Worm (Caenorhabditis elegans) whole organism, L2 larva: ENCODE results near the gene F54B3.2.

Source experiments
- C34F6.9 ChIP-seq: fragments of 150-350 bp; optimal IDR thresholded peaks from 2 replicates; lab custom pipeline; 2014; ENCODE audit warnings: missing biosample characterization, missing genetic modification characterization
- Y55F3AM.14 ChIP-seq: fragments of 200-800 bp; sonication (Bioruptor generic); optimal IDR thresholded peaks from 2 replicates; lab custom pipeline; 2018; ENCODE audit warnings: mild to moderate bottlenecking, missing genetic modification characterization, missing compliant biosample characterization
- ZK546.5 ChIP-seq: sonication (generic microtip); optimal IDR thresholded peaks from 2 replicates; lab custom pipeline; 2017; ENCODE audit warnings: missing biosample characterization, missing genetic modification characterization
- alr-1 ChIP-seq: fragments of 150-350 bp; optimal IDR thresholded peaks from 2 replicates; lab custom pipeline; 2014; ENCODE audit warnings: missing biosample characterization, missing genetic modification characterization
- aly-2 ChIP-seq: fragments of 150-350 bp; optimal IDR thresholded peaks from 2 replicates; lab custom pipeline; 2014; ENCODE audit warnings: missing biosample characterization, missing genetic modification characterization
- ama-1 ChIP-seq: fragments of 150-350 bp; optimal IDR thresholded peaks from 2 replicates; lab custom pipeline; 2018; ENCODE audit warnings: inconsistent platforms
- blmp-1 ChIP-seq: sonication (generic microtip); optimal IDR thresholded peaks from 2 replicates; lab custom pipeline; 2017; ENCODE audit warnings: missing genetic modification characterization, mild to moderate bottlenecking, missing compliant biosample characterization, antibody characterized with exemption, moderate library complexity; ENCODE audit not compliant: insufficient read depth
- ceh-16 ChIP-seq: fragments of 150-350 bp; optimal IDR thresholded peaks from 2 replicates; lab custom pipeline; 2014; ENCODE audit warnings: missing biosample characterization, missing genetic modification characterization
- ceh-82 ChIP-seq: fragments of 150-350 bp; optimal IDR thresholded peaks from 2 replicates; lab custom pipeline; 2014; ENCODE audit warnings: missing biosample characterization, missing genetic modification characterization
- crh-2 ChIP-seq: sonication (generic microtip); optimal IDR thresholded peaks from 2 replicates; lab custom pipeline; 2017; ENCODE audit warnings: missing biosample characterization, missing genetic modification characterization
- dmd-4 ChIP-seq: sonication (generic microtip); optimal IDR thresholded peaks from 2 replicates; lab custom pipeline; 2017; ENCODE audit warnings: missing biosample characterization, missing genetic modification characterization
- elt-1 ChIP-seq: fragments of 150-350 bp; optimal IDR thresholded peaks from 2 replicates; lab custom pipeline; 2014; ENCODE audit warnings: missing biosample characterization, missing genetic modification characterization
- elt-3 ChIP-seq: sonication (generic microtip); optimal IDR thresholded peaks from 2 replicates; lab custom pipeline; 2017; ENCODE audit warnings: missing biosample characterization, missing genetic modification characterization
- fos-1 ChIP-seq: fragments of 150-350 bp; optimal IDR thresholded peaks from 2 replicates; lab custom pipeline; 2014; ENCODE audit warnings: missing biosample characterization, missing genetic modification characterization
- gmeb-1 ChIP-seq: fragments of 150-350 bp; optimal IDR thresholded peaks from 2 replicates; lab custom pipeline; 2014; ENCODE audit warnings: missing biosample characterization, missing genetic modification characterization
- lin-11 ChIP-seq: fragments of 150-350 bp; sonication (generic microtip); optimal IDR thresholded peaks from 2 replicates; lab custom pipeline; 2014; ENCODE audit warnings: missing biosample characterization, missing genetic modification characterization, inconsistent platforms, mixed read lengths
- lin-13 ChIP-seq: fragments of 150-350 bp; optimal IDR thresholded peaks from 2 replicates; lab custom pipeline; 2014; ENCODE audit warnings: missing biosample characterization, missing genetic modification reagents, missing genetic modification characterization
- lsy-2 ChIP-seq, 2 experiments: fragments of 150-350 bp in 1 of 2; sonication (generic microtip) in 1 of 2; optimal IDR thresholded peaks; 2 replicates each; lab custom pipeline; 2014 to 2017; ENCODE audit warnings: missing biosample characterization in 2 of 2, missing genetic modification characterization in 2 of 2
- mbf-1 ChIP-seq: sonication (generic microtip); optimal IDR thresholded peaks from 2 replicates; lab custom pipeline; 2017; ENCODE audit warnings: missing biosample characterization, missing genetic modification characterization
- mdl-1 ChIP-seq, 2 experiments: fragments of 150-350 bp in 1 of 2; sonication (generic microtip) in 1 of 2; optimal IDR thresholded peaks; 2 replicates each; lab custom pipeline; 2017; ENCODE audit warnings: missing biosample characterization in 2 of 2, missing genetic modification characterization in 2 of 2
- nhr-10 ChIP-seq: sonication (generic microtip); optimal IDR thresholded peaks from 2 replicates; lab custom pipeline; 2017; ENCODE audit warnings: missing biosample characterization, missing genetic modification characterization
- nhr-11 ChIP-seq: fragments of 150-350 bp; optimal IDR thresholded peaks from 2 replicates; lab custom pipeline; 2014; ENCODE audit warnings: missing biosample characterization, missing genetic modification characterization
- nhr-129 ChIP-seq: fragments of 150-350 bp; optimal IDR thresholded peaks from 2 replicates; lab custom pipeline; 2014; ENCODE audit warnings: missing biosample characterization, missing genetic modification characterization
- nhr-21 ChIP-seq: fragments of 150-350 bp; optimal IDR thresholded peaks from 2 replicates; lab custom pipeline; 2014; ENCODE audit warnings: missing biosample characterization, missing genetic modification characterization
- nhr-23 ChIP-seq: fragments of 150-350 bp; optimal IDR thresholded peaks from 2 replicates; lab custom pipeline; 2014; ENCODE audit warnings: missing biosample characterization, missing genetic modification reagents, missing genetic modification characterization
- nhr-237 ChIP-seq: fragments of 150-350 bp; optimal IDR thresholded peaks from 2 replicates; lab custom pipeline; 2014; ENCODE audit warnings: missing biosample characterization, missing genetic modification characterization
- nhr-25 ChIP-seq: fragments of 150-350 bp; sonication (generic microtip); optimal IDR thresholded peaks from 3 replicates; lab custom pipeline; 2014; ENCODE audit warnings: missing biosample characterization, missing genetic modification characterization
- nhr-6 ChIP-seq: fragments of 150-350 bp; optimal IDR thresholded peaks from 2 replicates; lab custom pipeline; 2014; ENCODE audit warnings: missing biosample characterization, missing genetic modification characterization
- nhr-77 ChIP-seq: fragments of 150-350 bp; optimal IDR thresholded peaks from 2 replicates; lab custom pipeline; 2014; ENCODE audit warnings: missing biosample characterization, missing genetic modification characterization
- peb-1 ChIP-seq: fragments of 150-350 bp; optimal IDR thresholded peaks from 2 replicates; lab custom pipeline; 2014; ENCODE audit warnings: missing biosample characterization, missing genetic modification characterization
- skn-1 ChIP-seq: sonication (generic microtip); optimal IDR thresholded peaks from 2 replicates; lab custom pipeline; 2017; ENCODE audit warnings: missing biosample characterization, missing genetic modification characterization
- sma-3 ChIP-seq: sonication (generic microtip); optimal IDR thresholded peaks from 2 replicates; lab custom pipeline; 2016; ENCODE audit warnings: missing genetic modification reagents, missing genetic modification characterization, missing compliant biosample characterization
- sma-9 ChIP-seq, 2 experiments: fragments of 150-350 bp in 1 of 2; sonication (generic microtip) in 1 of 2; optimal IDR thresholded peaks; 2 replicates each; lab custom pipeline; 2014 to 2016; ENCODE audit warnings: missing genetic modification characterization in 2 of 2, mild to moderate bottlenecking in 1 of 2, missing biosample characterization in 1 of 2, missing compliant biosample characterization in 1 of 2, missing genetic modification reagents in 1 of 2, moderate library complexity in 1 of 2
- snpc-4 ChIP-seq: fragments of 150-350 bp; optimal IDR thresholded peaks from 2 replicates; lab custom pipeline; 2014; ENCODE audit warnings: missing biosample characterization, missing genetic modification characterization
- unc-55 ChIP-seq: fragments of 150-350 bp; sonication (generic microtip); optimal IDR thresholded peaks from 3 replicates; lab custom pipeline; 2014; ENCODE audit warnings: missing biosample characterization, missing genetic modification reagents, missing genetic modification characterization
- ztf-1 ChIP-seq: fragments of 200-800 bp; sonication (Bioruptor generic); conservative IDR thresholded peaks from 2 replicates; pipeline ENCODE4 v1.3.6; 2022; ENCODE audit warnings: missing genetic modification characterization, missing compliant biosample characterization
- ztf-11 ChIP-seq: sonication (generic microtip); optimal IDR thresholded peaks from 2 replicates; lab custom pipeline; 2017; ENCODE audit warnings: missing biosample characterization, missing genetic modification characterization

Gene F54B3.2

DNA sequence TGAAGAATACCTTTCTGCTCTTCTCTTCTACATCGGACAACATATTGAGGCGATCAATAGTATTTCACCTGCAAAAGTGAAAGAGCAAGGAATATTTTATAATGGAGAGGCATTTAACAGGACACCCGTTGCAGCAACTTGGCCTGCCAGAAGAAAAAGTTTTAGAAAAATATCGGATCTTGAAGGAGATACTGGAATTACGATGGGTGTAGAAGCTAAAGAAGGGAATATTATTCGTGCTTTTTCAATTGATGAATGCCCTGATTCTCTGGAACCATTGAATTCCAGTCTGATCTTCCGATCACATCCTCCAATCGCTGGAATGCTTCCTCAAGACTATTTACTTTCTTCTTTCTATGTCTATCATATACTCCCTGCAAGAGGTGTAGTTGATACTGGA lies 8.7 kb downstream of the F54B3.2 start:
- TF ChIP-seq crh-2 (no peak), ceh-82 (no peak), skn-1 (tag; lab: Kevin White, UChicago) (no peak), C34F6.9 (no peak), Y55F3AM.14 (GFP tag; lab: Kevin White, UChicago) (no peak), gmeb-1 (tag; lab: Kevin White, UChicago) (no peak), alr-1 (no peak), ama-1 (lab: Kevin White, UChicago) (no peak), nhr-129 (no peak), unc-55 (no peak), peb-1 (tag; lab: Kevin White, UChicago) (no peak), nhr-6 (tag; lab: Kevin White, UChicago) (no peak), elt-3 (no peak), dmd-4 (tag; lab: Kevin White, UChicago) (no peak), nhr-23 (tag; lab: Kevin White, UChicago) (no peak), ZK546.5 (tag; lab: Kevin White, UChicago) (no peak)

DNA sequence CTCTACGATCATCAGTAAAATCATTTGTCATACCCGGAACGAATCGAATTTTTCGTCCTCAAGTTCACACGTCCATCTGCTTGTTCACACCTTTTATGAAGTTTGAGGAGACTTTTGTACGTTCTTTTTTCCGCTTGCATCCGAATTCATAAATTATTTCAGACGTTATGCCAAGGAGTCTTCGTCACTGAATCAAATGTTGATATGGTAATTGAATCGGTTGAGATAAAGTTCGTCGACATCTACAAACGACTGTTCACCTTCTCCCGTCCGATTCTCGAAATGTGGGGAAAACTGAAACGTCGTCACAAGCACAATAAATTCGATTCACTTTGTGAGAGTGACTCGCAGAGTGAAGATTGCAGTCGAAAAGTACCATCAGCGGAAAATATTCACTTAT lies 17.9 kb downstream of the F54B3.2 start:
- no peak for TF ChIP-seq aly-2 (tag; lab: Kevin White, UChicago)
- TF ChIP-seq Y55F3AM.14 (GFP tag; lab: Kevin White, UChicago), result no peak
- no peak for TF ChIP-seq lsy-2 (tag; optimal IDR thresholded peaks at IDR 0.05; lab: Kevin White, UChicago)
- no peak for TF ChIP-seq nhr-21 (tag; lab: Kevin White, UChicago)
- no peak for TF ChIP-seq blmp-1 (tag; lab: Kevin White, UChicago)
- no peak for TF ChIP-seq ZK546.5 (tag; lab: Kevin White, UChicago)
- no peak for TF ChIP-seq mdl-1 (tag; optimal IDR thresholded peaks at IDR 0.05; lab: Kevin White, UChicago)
- TF ChIP-seq nhr-6 (tag; lab: Kevin White, UChicago), result no peak
- no peak for TF ChIP-seq sma-9 (GFP tag; optimal IDR thresholded peaks at IDR 0.05; lab: Kevin White, UChicago)
- TF ChIP-seq sma-9 (tag; optimal IDR thresholded peaks at IDR 0.05; lab: Kevin White, UChicago), result no peak
- no peak for TF ChIP-seq ztf-1
- TF ChIP-seq ztf-11 (tag; lab: Kevin White, UChicago), result no peak
- no peak for TF ChIP-seq elt-1 (tag; lab: Kevin White, UChicago)
- no peak for TF ChIP-seq unc-55
- no peak for TF ChIP-seq ceh-16 (tag; lab: Kevin White, UChicago)
- no peak for TF ChIP-seq sma-3
- no peak for TF ChIP-seq skn-1 (tag; lab: Kevin White, UChicago)
- TF ChIP-seq nhr-77, result no peak
- TF ChIP-seq crh-2, result no peak
- TF ChIP-seq fos-1 (tag; lab: Kevin White, UChicago), result no peak
- TF ChIP-seq nhr-11 (tag; lab: Kevin White, UChicago), result no peak

DNA sequence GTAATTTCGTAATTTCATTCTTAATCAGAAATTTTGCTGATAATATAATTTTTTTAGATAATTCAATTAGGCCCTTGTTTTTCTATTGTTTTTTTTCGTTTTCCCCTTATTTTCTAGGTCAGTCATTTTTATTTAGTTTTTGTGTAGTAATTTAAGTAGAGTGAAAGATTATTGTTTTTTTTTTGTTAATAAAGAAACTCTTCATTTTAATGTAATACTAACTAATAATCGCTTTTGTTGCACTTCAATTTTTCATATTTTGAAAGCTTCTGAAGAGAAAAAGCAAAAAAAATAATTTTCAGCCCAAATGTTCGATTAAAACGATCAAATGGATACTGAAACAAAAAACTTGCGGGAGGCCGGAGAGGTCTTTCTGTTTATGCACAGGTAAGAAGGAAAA lies 19.0 kb downstream of the F54B3.2 start, which contains the start of gene F54B3.1:
Gene F54B3.1, plus strand, starts transcription at position 301 of the 400 bp plus-strand sequence.
- TF ChIP-seq lin-13 (GFP tag; lab: Kevin White, UChicago) (no peak), ceh-82 (no peak), elt-1 (tag; lab: Kevin White, UChicago) (no peak), nhr-10 (tag; lab: Kevin White, UChicago) (no peak), nhr-6 (tag; lab: Kevin White, UChicago) (no peak), Y55F3AM.14 (GFP tag; lab: Kevin White, UChicago) (no peak), dmd-4 (tag; lab: Kevin White, UChicago) (no peak), mbf-1 (tag; lab: Kevin White, UChicago) (no peak), snpc-4 (no peak), ztf-11 (tag; lab: Kevin White, UChicago) (no peak), ceh-16 (tag; lab: Kevin White, UChicago) (no peak), nhr-77 (no peak), nhr-237 (no peak), lin-11 (tag; lab: Kevin White, UChicago) (no peak), crh-2 (no peak), blmp-1 (tag; lab: Kevin White, UChicago) (no peak), nhr-25 (tag; lab: Kevin White, UChicago) (no peak), ztf-1 (no peak), sma-9 (GFP tag; optimal IDR thresholded peaks at IDR 0.05; lab: Kevin White, UChicago) (no peak), sma-9 (tag; optimal IDR thresholded peaks at IDR 0.05; lab: Kevin White, UChicago) (no peak)
